Fruit fly (Drosophila melanogaster): ENCODE results near the gene HINT1.

dm6 chr2L:2755323-2755695 is 14.6 kb upstream of the HINT1 start:
- TF ChIP-seq Sp1 (GFP tag; optimal IDR thresholded peaks at IDR 0.05): no peak
- TF ChIP-seq lola (GFP tag; optimal IDR thresholded peaks at IDR 0.05): no peak
- no peak for TF ChIP-seq pan (optimal IDR thresholded peaks at IDR 0.05)
- TF ChIP-seq sage (GFP tag; optimal IDR thresholded peaks at IDR 0.05): peak; percentile 71
- no peak for TF ChIP-seq Dfd (GFP tag; optimal IDR thresholded peaks at IDR 0.05)

Measured in whole organism, wandering third instar larva.